Fruit fly (Drosophila melanogaster) whole organism, prepupa: ENCODE results near the gene alpha-Est3.

Experiments
- CG11294 ChIP-seq: fragments of 200-800 bp; sonication (Bioruptor generic); IDR thresholded peaks from 2 replicates; pipeline ENCODE4 v1.3.6; 2022; ENCODE audit warnings: missing biosample characterization, missing genetic modification characterization
- CG3032 ChIP-seq: fragments of 200-800 bp; optimal IDR thresholded peaks from 2 replicates; lab custom pipeline; 2019; ENCODE audit warnings: missing biosample characterization, mild to moderate bottlenecking, missing genetic modification characterization, moderate library complexity
- CG31627 ChIP-seq: fragments of 200-800 bp; sonication (Bioruptor generic); optimal IDR thresholded peaks from 3 replicates; lab custom pipeline; 2016; ENCODE audit warnings: missing biosample characterization, missing genetic modification characterization
- CG32006 ChIP-seq: fragments of 200-800 bp; sonication (Bioruptor generic); optimal IDR thresholded peaks from 3 replicates; lab custom pipeline; 2017; ENCODE audit warnings: missing biosample characterization, mild to moderate bottlenecking, missing genetic modification characterization
- CG34406 ChIP-seq: fragments of 200-800 bp; sonication (Bioruptor generic); optimal IDR thresholded peaks from 3 replicates; lab custom pipeline; 2016; ENCODE audit warnings: missing biosample characterization, missing genetic modification characterization
- CG6808 ChIP-seq: fragments of 200-800 bp; sonication (Bioruptor generic); optimal IDR thresholded peaks from 3 replicates; lab custom pipeline; 2017; ENCODE audit warnings: missing biosample characterization, missing genetic modification characterization, mild to moderate bottlenecking, moderate library complexity, missing genetic modification reagents
- Eip75B ChIP-seq: fragments of 200-800 bp; sonication (Bioruptor generic); optimal IDR thresholded peaks from 3 replicates; lab custom pipeline; 2016; ENCODE audit warnings: missing biosample characterization, missing genetic modification characterization
- Sox102F ChIP-seq: fragments of 200-800 bp; sonication (Bioruptor generic); optimal IDR thresholded peaks from 2 replicates; lab custom pipeline; 2016; ENCODE audit warnings: missing biosample characterization, mild to moderate bottlenecking, missing genetic modification characterization
- achi ChIP-seq: fragments of 200-800 bp; sonication (Bioruptor generic); optimal IDR thresholded peaks from 3 replicates; lab custom pipeline; 2016; ENCODE audit warnings: missing biosample characterization, missing genetic modification characterization
- salr ChIP-seq, 2 experiments: fragments of 200-800 bp; sonication (Bioruptor generic); optimal IDR thresholded peaks; 3 replicates each; lab custom pipeline; 2016 to 2018; ENCODE audit warnings: missing biosample characterization in 2 of 2, missing genetic modification characterization in 2 of 2, mild to moderate bottlenecking in 1 of 2

DNA sequence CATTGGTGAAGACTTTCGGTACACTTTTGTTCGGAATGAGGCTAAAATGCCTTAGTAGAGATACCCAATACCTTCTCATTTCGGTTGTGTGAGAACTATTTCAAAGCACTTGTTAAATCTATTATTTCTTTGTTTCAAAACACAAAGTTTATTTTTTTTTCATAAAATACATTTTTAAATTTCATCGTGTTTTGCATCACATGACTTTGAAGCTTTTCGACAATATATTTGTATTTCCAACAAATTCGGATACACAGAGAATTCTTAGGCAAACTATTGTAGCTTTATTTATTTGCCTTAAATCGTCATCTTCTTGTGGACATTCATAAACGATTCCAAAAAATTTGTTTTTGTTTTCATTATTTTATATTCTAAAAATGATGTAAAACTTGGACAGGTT lies 47.7 kb downstream of the alpha-Est3 start, which contains the start of gene alpha-Est10:
- TF ChIP-seq CG32006 (GFP tag; lab: Kevin White, UChicago) (no peak), CG31627 (GFP tag; lab: Kevin White, UChicago) (no peak), salr (GFP tag; optimal IDR thresholded peaks at IDR 0.05; lab: Kevin White, UChicago) (no peak), CG6808 (GFP tag; lab: Kevin White, UChicago) (no peak), Sox102F (GFP tag; lab: Kevin White, UChicago) (no peak), CG3032 (no peak), achi (GFP tag; lab: Kevin White, UChicago) (no peak), CG11294 (no peak), CG34406 (GFP tag; lab: Kevin White, UChicago) (no peak), Eip75B (GFP tag; lab: Kevin White, UChicago) (no peak)
